Worm (Caenorhabditis elegans) whole organism, dauer: ENCODE results near the gene srj-55.

Experiments
- unc-62 ChIP-seq: sonication (generic microtip); optimal IDR thresholded peaks from 2 replicates; lab custom pipeline; 2017; ENCODE audit warnings: missing biosample characterization, missing genetic modification reagents, missing genetic modification characterization

srj-55 gene

DNA sequence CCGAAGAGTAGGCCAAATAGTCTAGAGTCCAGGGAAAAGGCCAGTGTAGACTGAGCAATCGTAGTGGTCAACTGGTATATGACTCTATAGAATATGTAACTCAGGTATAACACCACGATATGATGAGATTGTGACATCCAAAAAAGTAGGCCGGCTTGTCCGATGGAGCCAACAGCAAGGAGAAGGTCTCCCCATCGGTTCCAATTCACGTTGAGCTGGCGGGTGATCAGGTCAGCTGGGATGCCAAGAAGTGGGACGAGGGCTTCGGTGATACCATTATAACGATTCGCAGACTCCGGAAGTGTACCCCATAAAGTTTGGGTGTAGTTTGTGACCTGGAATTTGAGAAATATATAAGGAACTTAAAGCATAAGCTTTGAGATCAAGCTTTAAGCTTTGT, 15.2 kb upstream of the srj-55 start:
- TF ChIP-seq unc-62 (GFP tag; lab: Kevin White, UChicago): no peak

DNA sequence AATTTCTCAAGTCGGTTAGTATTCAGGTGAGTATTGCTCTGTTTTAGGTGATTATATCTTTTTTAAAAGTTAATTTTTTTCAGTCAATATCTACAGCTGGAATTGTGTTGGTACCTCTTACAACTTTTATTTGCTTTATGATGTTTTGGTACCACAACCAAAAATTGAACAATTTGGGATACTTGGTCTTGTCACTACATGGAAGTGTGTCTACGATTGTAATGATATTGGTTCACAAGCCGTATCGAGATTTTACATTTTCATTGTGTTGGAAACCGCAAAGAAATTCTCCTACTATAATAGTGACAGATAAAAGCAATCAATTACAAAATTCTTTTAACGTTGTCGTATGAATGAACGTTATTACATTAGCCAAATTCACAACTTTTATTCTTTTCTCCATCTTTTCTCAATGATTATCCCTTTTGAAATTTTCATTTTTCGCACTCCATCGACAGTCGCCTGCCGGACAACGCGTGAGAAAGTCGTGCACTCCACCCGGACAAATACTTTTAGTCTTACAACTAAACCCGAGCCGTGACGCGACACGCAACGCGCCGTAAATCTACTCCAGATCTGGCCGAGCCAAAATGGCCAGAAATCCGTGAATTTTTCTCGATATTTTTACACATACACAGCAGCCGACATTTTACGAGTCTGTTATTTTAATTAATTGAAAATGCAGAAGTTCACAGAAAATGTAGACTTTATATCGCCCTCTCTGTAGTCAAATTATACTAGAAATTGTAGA, 14.2 kb upstream of the srj-55 start:
- TF ChIP-seq unc-62 (GFP tag; lab: Kevin White, UChicago): no peak

DNA sequence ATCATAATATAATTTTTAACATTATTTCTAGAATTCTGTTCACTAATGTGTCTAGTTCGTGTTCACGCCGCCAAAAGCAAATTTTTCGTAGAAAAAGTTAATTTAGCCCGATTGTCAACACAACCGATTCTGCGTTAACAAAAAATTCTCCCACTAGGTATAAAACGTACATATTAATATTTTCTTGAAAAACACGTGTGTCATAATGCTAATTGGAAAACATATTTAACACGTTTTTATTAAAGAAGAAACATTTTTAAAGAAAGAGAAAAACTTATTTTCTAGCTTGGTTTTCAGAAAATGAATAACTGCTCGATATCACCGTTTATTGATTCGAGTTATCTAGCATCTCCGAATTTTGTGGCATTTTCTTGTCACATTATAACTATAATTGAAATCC, 12.4 kb upstream of the srj-55 start, which contains the start of gene srh-243:
TSS of gene srh-243 (plus strand) at position 301 of the 400 bp plus-strand sequence.
- TF ChIP-seq unc-62 (GFP tag; lab: Kevin White, UChicago): no peak

DNA sequence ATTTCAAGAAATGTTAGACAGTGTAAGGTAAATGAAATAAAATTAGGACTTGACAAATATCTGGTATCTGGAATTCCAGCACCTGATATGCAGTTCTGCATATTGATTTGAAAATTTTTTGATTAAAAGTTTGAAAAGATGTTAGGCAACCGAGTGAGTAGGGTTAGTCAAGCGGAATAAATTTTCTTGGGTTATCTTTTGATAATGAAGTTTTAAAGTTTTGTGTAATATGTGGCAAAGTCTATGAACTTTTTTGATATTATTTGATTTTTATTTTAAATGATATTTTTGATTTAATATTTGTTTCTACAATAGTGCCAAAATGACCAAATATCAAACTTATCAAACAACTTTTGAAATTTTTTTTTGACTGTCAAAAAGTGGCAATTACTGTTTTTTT, 11.8 kb upstream of the srj-55 start, which contains the start of gene srh-241:
TSS of gene srh-241 (minus strand) at position 101 of the 400 bp plus-strand sequence.
- no peak for TF ChIP-seq unc-62 (GFP tag; lab: Kevin White, UChicago)

- no peak for TF ChIP-seq unc-62 (GFP tag; lab: Kevin White, UChicago)
Measured at ce11 chrV:2864899-2865298, 7.2 kb upstream of the srj-55 start, which contains the start of gene srh-240. Gene srh-240, plus strand, starts transcription at chrV:2865199.

- TF ChIP-seq unc-62 (GFP tag; lab: Kevin White, UChicago): no peak
Measured at ce11 chrV:2863033-2863432, 5.3 kb upstream of the srj-55 start, which contains the start of gene srh-272. Gene srh-272, plus strand, starts transcription at chrV:2863333.

DNA sequence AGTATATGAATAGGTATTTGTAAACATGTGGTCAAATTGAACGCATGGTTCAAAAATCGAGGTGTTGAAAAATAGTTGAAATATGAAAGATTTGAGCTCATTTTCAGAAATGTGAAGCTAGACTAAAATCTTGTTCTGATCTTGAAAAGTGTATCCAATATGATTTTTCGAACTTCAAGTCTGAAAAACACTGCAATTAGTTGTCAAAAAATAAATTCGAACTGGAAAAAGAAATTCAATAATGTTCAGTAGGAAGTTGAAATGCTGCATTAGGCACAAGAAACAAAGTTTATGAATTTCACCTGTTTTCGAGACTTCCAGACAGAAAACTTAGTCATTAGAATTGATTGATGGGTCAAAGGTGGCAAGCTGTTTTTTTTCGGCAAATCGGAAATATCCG, 3.8 kb upstream of the srj-55 start, which contains the start of gene srh-270:
TSS of gene srh-270 (minus strand) at position 101 of the 400 bp plus-strand sequence.
- no peak for TF ChIP-seq unc-62 (GFP tag; lab: Kevin White, UChicago)

DNA sequence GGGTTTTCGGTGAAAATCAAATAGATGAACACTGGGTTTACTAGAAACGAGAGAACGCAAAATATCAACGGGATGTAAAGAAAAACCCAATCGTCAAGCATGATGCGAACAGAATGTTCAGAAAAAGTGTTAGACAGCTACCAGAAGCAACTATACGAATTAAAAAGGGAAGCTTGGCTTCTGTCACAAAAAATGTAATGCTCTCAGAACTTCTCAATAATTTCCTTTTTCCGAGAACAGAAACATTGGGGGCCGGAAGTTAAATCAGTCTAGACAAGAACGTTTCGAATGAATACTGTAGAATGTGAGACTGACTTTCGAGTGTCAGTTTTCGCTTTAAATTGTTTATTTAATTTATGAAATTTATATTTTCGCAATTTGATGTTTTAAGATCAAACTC, 2.0 kb upstream of the srj-55 start, which contains the start of gene srj-54:
TSS of gene srj-54 (minus strand) at position 101 of the 400 bp plus-strand sequence.
- no peak for TF ChIP-seq unc-62 (GFP tag; lab: Kevin White, UChicago)

DNA sequence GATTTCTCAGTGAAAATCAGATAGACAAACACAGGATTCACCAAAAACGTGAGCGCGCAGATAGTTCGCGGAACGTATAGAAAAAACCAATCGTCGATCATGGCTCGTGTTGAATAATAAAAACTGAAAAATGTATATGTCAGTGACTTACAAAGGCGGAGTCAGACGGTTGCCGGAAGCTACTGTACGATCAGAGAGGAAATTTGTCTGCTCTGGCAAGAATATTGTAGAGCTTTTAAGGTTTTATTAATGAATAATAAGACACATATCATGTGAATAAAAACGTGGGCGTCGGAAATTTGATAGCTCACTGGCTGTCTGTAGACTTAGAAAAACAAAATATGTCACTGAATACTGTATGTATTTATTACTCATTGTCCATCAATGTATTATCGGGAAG, 2.3 kb downstream of the srj-55 start, which contains the start of gene srj-57:
TSS of gene srj-57 (minus strand) at position 101 of the 400 bp plus-strand sequence.
- TF ChIP-seq unc-62 (GFP tag; lab: Kevin White, UChicago): no peak

DNA sequence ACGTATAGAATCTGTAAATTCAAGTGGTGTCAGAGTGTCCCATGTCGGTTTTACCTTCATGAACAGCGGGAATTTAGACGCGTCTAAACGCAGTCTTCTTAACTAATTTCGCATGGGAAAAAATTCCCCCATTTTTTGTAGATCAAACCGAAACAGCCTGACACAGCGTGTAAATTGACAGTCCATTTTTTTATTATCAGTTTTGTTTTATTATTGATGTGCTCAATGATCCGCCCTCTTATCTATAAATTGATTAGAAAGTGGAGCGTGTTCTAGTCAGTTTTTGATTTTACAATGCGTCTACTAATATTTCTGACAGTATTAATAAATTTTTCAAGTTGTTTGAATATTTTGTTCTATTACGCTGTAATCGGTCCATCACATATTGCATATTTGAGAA, 8.7 kb downstream of the srj-55 start, which contains the start of gene ugt-53:
TSS of gene ugt-53 (plus strand) at position 273 of the 400 bp plus-strand sequence.
- no peak for TF ChIP-seq unc-62 (GFP tag; lab: Kevin White, UChicago)

ce11 chrV:2848290-2848937, 9.3 kb downstream of the srj-55 start, which contains the start of gene srj-49:
Gene srj-49, minus strand, starts transcription at chrV:2848340.
- TF ChIP-seq unc-62 (GFP tag; lab: Kevin White, UChicago): no peak

- no peak for TF ChIP-seq unc-62 (GFP tag; lab: Kevin White, UChicago)
Measured at ce11 chrV:2845771-2846170, 12.0 kb downstream of the srj-55 start, which contains the start of gene srj-44. Gene srj-44, minus strand, starts transcription at chrV:2845871.

ce11 chrV:2836501-2836900, 21.2 kb downstream of the srj-55 start, which contains the start of gene srj-45:
Gene srj-45, minus strand, starts transcription at chrV:2836601.
- no peak for TF ChIP-seq unc-62 (GFP tag; lab: Kevin White, UChicago)

- TF ChIP-seq unc-62 (GFP tag; lab: Kevin White, UChicago): no peak
Measured at ce11 chrV:2832666-2833065, 25.1 kb downstream of the srj-55 start, which contains the start of gene srj-50. Gene srj-50, plus strand, starts transcription at chrV:2832966.

DNA sequence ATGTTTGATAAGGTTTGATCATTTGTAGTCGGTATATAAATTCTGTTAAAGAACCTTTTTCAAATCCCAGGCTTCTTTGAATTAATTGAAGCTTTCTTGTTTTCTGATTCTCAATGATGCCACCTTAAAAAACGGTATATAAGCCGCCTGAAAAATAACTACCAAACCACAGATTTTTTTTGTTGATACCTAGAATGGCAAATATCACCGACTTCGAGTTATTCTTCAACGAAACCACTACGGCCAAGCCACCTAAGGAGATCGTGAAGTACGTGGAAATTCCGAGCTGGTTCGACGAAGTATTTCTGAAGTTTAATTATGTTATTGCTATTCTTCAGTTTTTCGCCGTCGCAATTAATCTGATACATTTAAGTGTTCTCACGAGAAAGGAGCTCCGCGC, 26.9 kb downstream of the srj-55 start, which contains the start of gene srw-2:
TSS of gene srw-2 (plus strand) at position 62 of the 400 bp plus-strand sequence.
- TF ChIP-seq unc-62 (GFP tag; lab: Kevin White, UChicago): no peak

DNA sequence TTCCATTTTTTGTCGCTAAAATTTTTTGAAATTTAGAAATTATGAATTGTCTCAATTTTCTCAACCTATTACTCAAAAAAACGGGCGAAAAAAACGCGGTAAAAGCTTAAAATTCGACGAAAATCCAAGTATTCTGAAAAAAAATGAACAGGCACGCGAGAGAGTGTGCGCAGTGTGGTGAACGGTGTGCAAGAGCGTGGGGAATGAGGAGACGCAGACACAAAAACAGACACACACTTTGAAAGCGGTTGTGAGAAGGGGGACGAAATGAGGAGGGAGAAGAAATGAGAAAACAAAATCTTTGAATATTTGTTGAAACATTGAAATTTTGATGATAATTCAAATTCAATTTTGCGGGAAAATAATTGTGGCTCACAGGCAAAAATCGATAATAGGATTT, 30.9 kb downstream of the srj-55 start, which contains the start of gene T03D3.5:
TSS of gene T03D3.5 (minus strand) at position 21 of the 400 bp plus-strand sequence.
- TF ChIP-seq unc-62 (GFP tag; lab: Kevin White, UChicago): no peak
